Worm (Caenorhabditis elegans): ENCODE results near the gene scl-27.

DNA sequence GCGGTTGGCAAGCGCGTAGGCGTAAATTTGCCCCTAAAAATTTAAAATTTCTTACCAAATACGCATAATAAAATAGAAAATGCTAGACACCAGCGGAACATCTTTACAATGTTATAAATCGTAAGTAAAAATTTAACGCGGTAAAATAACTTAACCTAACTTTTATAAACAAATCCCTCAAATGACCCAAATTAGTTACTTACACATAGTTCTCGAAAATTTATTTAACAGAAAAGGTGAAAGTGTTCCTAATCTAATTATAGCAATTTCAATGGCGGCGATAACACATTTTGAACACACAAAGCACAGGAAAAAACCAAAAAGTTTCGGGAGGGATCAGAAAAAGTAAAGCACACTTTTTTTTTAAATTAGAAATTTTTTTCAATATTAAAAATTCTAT, 19.6 kb upstream of the scl-27 start, which contains the start of gene mltn-8:
- TF ChIP-seq nhr-28 (tag; optimal IDR thresholded peaks at IDR 0.05) (no peak), ZK546.5 (tag; optimal IDR thresholded peaks at IDR 0.05) (no peak), lin-15B (tag; optimal IDR thresholded peaks at IDR 0.05) (no peak), R02D3.7 (tag; optimal IDR thresholded peaks at IDR 0.05) (no peak)

Measured in whole organism, L3 larva.